Worm (Caenorhabditis elegans): Measurements from ENCODE around the gene C41G11.1.

DNA sequence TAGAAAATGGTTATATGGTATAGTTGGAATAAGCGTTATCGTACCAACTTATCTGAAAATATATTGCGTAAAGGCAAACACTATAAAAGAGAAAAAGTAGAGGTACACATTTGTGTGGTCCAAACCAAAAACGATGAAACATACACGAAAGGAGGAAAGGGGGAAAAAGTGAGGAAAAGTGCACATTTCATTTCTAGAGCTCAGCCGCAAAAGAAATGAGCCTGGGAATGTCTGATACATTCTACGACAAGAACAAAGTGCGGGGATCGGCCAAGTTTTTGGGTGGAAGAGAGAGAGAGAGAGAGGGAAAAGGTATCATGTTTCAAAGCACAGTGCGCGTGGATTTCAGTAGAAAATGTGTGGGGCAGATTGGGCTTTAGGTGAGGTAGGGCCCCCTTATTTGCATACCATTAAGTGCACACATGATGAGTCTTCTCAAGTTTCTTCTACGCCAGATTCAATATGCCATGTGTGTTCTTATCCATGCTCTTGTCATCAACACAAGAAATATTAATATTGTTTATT, 13.8 kb upstream of the C41G11.1 start, which contains the start of gene rgs-6:
- TF ChIP-seq tbp1 (GFP tag; optimal IDR thresholded peaks at IDR 0.05) (no peak), F22D6.2 (tag; optimal IDR thresholded peaks at IDR 0.05) (no peak), lin-26 (GFP tag; IDR thresholded peaks at IDR 0.05) (no peak), ztf-3 (GFP tag; optimal IDR thresholded peaks at IDR 0.05) (no peak), D2030.7 (GFP tag; IDR thresholded peaks at IDR 0.05) (no peak)
